Fruit fly (Drosophila melanogaster) S2 (cell line): Measurements from ENCODE around the gene ems.

ENCODE experiments used
- CG8478 ChIP-seq: fragments of >200 bp; optimal IDR thresholded peaks from 2 replicates; lab custom pipeline; 2018
- CTCF ChIP-seq, 2 experiments: fragments of >200 bp; optimal IDR thresholded peaks; 2 replicates each; lab custom pipeline; 2018

- TF ChIP-seq CG8478 (lab: Kevin White, UChicago) (no peak), CTCF (optimal IDR thresholded peaks at IDR 0.05; lab: Kevin White, UChicago) (no peak)
These were observed 7.4 kb downstream of the ems start for dm6 chr3R:13909065-13909464.
